Worm (Caenorhabditis elegans) whole organism, L3 larva: Measurements from ENCODE around the gene K02C4.5.

Source experiments
- R02D3.7 ChIP-seq: fragments of 150-350 bp; optimal IDR thresholded peaks from 2 replicates; lab custom pipeline; 2014; ENCODE audit warnings: missing biosample characterization, missing genetic modification characterization
- ZK546.5 ChIP-seq: sonication (generic microtip); optimal IDR thresholded peaks from 2 replicates; lab custom pipeline; 2017; ENCODE audit warnings: missing biosample characterization, missing genetic modification characterization
- aly-2 ChIP-seq: fragments of 150-350 bp; optimal IDR thresholded peaks from 2 replicates; lab custom pipeline; 2014; ENCODE audit warnings: missing biosample characterization, missing genetic modification characterization
- ama-1 ChIP-seq: fragments of 150-350 bp; optimal IDR thresholded peaks from 2 replicates; lab custom pipeline; 2018
- ceh-16 ChIP-seq: sonication (generic microtip); optimal IDR thresholded peaks from 2 replicates; lab custom pipeline; 2017; ENCODE audit warnings: missing biosample characterization, missing genetic modification characterization
- ceh-28 ChIP-seq: fragments of 150-350 bp; optimal IDR thresholded peaks from 2 replicates; lab custom pipeline; 2014; ENCODE audit warnings: missing biosample characterization, missing genetic modification reagents, missing genetic modification characterization
- ceh-82 ChIP-seq: fragments of 150-350 bp; optimal IDR thresholded peaks from 2 replicates; lab custom pipeline; 2014; ENCODE audit warnings: missing biosample characterization, missing genetic modification characterization
- ceh-9 ChIP-seq: sonication (generic microtip); optimal IDR thresholded peaks from 2 replicates; lab custom pipeline; 2018; ENCODE audit warnings: missing biosample characterization, missing genetic modification characterization
- daf-12 ChIP-seq: fragments of 150-350 bp; optimal IDR thresholded peaks from 2 replicates; lab custom pipeline; 2014; ENCODE audit warnings: missing biosample characterization, missing genetic modification reagents, missing genetic modification characterization
- egl-27 ChIP-seq: sonication (generic microtip); optimal IDR thresholded peaks from 4 replicates; lab custom pipeline; 2017; ENCODE audit warnings: missing biosample characterization, missing genetic modification reagents, missing genetic modification characterization
- egl-5 ChIP-seq: fragments of 150-350 bp; optimal IDR thresholded peaks from 2 replicates; lab custom pipeline; 2017; ENCODE audit warnings: missing biosample characterization, missing genetic modification reagents, missing genetic modification characterization, inconsistent platforms
- elt-1 ChIP-seq: fragments of 150-350 bp; optimal IDR thresholded peaks from 2 replicates; lab custom pipeline; 2014; ENCODE audit warnings: missing biosample characterization, missing genetic modification characterization
- elt-2 ChIP-seq: sonication (generic microtip); optimal IDR thresholded peaks from 2 replicates; lab custom pipeline; 2016; ENCODE audit warnings: missing genetic modification reagents, mild to moderate bottlenecking, missing genetic modification characterization, missing compliant biosample characterization
- elt-3 ChIP-seq, 3 experiments: fragments of 150-350 bp in 1 of 3; sonication (generic microtip) in 2 of 3; optimal IDR thresholded peaks; 2 replicates in 2 of 3; 4 replicates in 1 of 3; lab custom pipeline; 2014 to 2017; ENCODE audit warnings: missing biosample characterization in 3 of 3, missing genetic modification characterization in 3 of 3
- fkh-10 ChIP-seq: sonication (generic microtip); optimal IDR thresholded peaks from 2 replicates; lab custom pipeline; 2017; ENCODE audit warnings: missing biosample characterization, missing genetic modification reagents, missing genetic modification characterization
- fkh-2 ChIP-seq: fragments of 150-350 bp; optimal IDR thresholded peaks from 2 replicates; lab custom pipeline; 2014; ENCODE audit warnings: missing biosample characterization, missing genetic modification reagents, missing genetic modification characterization
- fos-1 ChIP-seq: fragments of 150-350 bp; optimal IDR thresholded peaks from 2 replicates; lab custom pipeline; 2014; ENCODE audit warnings: missing biosample characterization, missing genetic modification characterization
- hmg-11 ChIP-seq: sonication (generic microtip); optimal IDR thresholded peaks from 2 replicates; lab custom pipeline; 2016; ENCODE audit warnings: missing genetic modification characterization, missing compliant biosample characterization
- jun-1 ChIP-seq: fragments of 150-350 bp; optimal IDR thresholded peaks from 2 replicates; lab custom pipeline; 2014; ENCODE audit warnings: missing biosample characterization, missing genetic modification reagents, missing genetic modification characterization
- lin-15B ChIP-seq: fragments of 150-350 bp; optimal IDR thresholded peaks from 2 replicates; lab custom pipeline; 2014; ENCODE audit warnings: missing biosample characterization, missing genetic modification characterization
- lin-39 ChIP-seq: fragments of 150-350 bp; optimal IDR thresholded peaks from 2 replicates; lab custom pipeline; 2018; ENCODE audit warnings: missing biosample characterization, missing genetic modification reagents, missing genetic modification characterization
- lsy-12 ChIP-seq: sonication (generic microtip); optimal IDR thresholded peaks from 2 replicates; lab custom pipeline; 2016; ENCODE audit warnings: mild to moderate bottlenecking, missing genetic modification characterization, missing compliant biosample characterization
- mdl-1 ChIP-seq: fragments of 150-350 bp; optimal IDR thresholded peaks from 2 replicates; lab custom pipeline; 2014; ENCODE audit warnings: missing biosample characterization, missing genetic modification characterization
- mml-1 ChIP-seq: fragments of 150-350 bp; sonication (generic microtip); optimal IDR thresholded peaks from 3 replicates; lab custom pipeline; 2014; ENCODE audit warnings: missing biosample characterization, missing genetic modification characterization
- nfya-1 ChIP-seq: sonication (generic microtip); optimal IDR thresholded peaks from 2 replicates; lab custom pipeline; 2017; ENCODE audit warnings: missing genetic modification characterization, mild to moderate bottlenecking, missing compliant biosample characterization, antibody characterized with exemption, moderate library complexity; ENCODE audit not compliant: insufficient read depth
- nhr-11 ChIP-seq: fragments of 150-350 bp; optimal IDR thresholded peaks from 2 replicates; lab custom pipeline; 2014; ENCODE audit warnings: missing biosample characterization, missing genetic modification characterization
- nhr-12 ChIP-seq: fragments of 150-350 bp; optimal IDR thresholded peaks from 2 replicates; lab custom pipeline; 2014; ENCODE audit warnings: missing biosample characterization, missing genetic modification characterization
- nhr-23 ChIP-seq: fragments of 150-350 bp; optimal IDR thresholded peaks from 2 replicates; lab custom pipeline; 2014; ENCODE audit warnings: missing biosample characterization, missing genetic modification reagents, missing genetic modification characterization
- nhr-237 ChIP-seq: fragments of 150-350 bp; optimal IDR thresholded peaks from 2 replicates; lab custom pipeline; 2014; ENCODE audit warnings: missing biosample characterization, missing genetic modification characterization
- nhr-25 ChIP-seq: sonication (generic microtip); optimal IDR thresholded peaks from 2 replicates; lab custom pipeline; 2017; ENCODE audit warnings: missing biosample characterization, missing genetic modification characterization
- nhr-28 ChIP-seq: fragments of 150-350 bp; optimal IDR thresholded peaks from 2 replicates; lab custom pipeline; 2014; ENCODE audit warnings: missing biosample characterization, missing genetic modification characterization
- nhr-43 ChIP-seq: sonication (generic microtip); optimal IDR thresholded peaks from 2 replicates; lab custom pipeline; 2016; ENCODE audit warnings: mild to moderate bottlenecking, missing genetic modification characterization, missing compliant biosample characterization; ENCODE audit not compliant: poor library complexity, severe bottlenecking
- nhr-67 ChIP-seq: fragments of 150-350 bp; optimal IDR thresholded peaks from 2 replicates; lab custom pipeline; 2014; ENCODE audit warnings: missing biosample characterization, missing genetic modification characterization
- nhr-76 ChIP-seq: fragments of 150-350 bp; sonication (generic microtip); optimal IDR thresholded peaks from 5 replicates; lab custom pipeline; 2014; ENCODE audit warnings: missing biosample characterization, missing genetic modification characterization
- nhr-77 ChIP-seq: fragments of 150-350 bp; optimal IDR thresholded peaks from 2 replicates; lab custom pipeline; 2014; ENCODE audit warnings: missing biosample characterization, missing genetic modification characterization
- pha-4 ChIP-seq: fragments of 150-350 bp; optimal IDR thresholded peaks from 2 replicates; lab custom pipeline; 2014; ENCODE audit warnings: missing biosample characterization, missing genetic modification reagents, missing genetic modification characterization
- pqm-1 ChIP-seq: fragments of 150-350 bp; optimal IDR thresholded peaks from 2 replicates; lab custom pipeline; 2017; ENCODE audit warnings: missing biosample characterization, missing genetic modification characterization, inconsistent platforms
- sea-2 ChIP-seq: fragments of 150-350 bp; sonication (generic microtip); optimal IDR thresholded peaks from 4 replicates; lab custom pipeline; 2014; ENCODE audit warnings: missing biosample characterization, missing genetic modification reagents, missing genetic modification characterization
- skn-1 ChIP-seq: fragments of 150-350 bp; optimal IDR thresholded peaks from 2 replicates; lab custom pipeline; 2014; ENCODE audit warnings: missing biosample characterization, missing genetic modification characterization
- snpc-4 ChIP-seq: fragments of 150-350 bp; optimal IDR thresholded peaks from 2 replicates; lab custom pipeline; 2014; ENCODE audit warnings: missing biosample characterization, missing genetic modification characterization
- tbx-2 ChIP-seq: sonication (generic microtip); optimal IDR thresholded peaks from 2 replicates; lab custom pipeline; 2016; ENCODE audit warnings: mild to moderate bottlenecking, missing genetic modification characterization, missing compliant biosample characterization
- unc-39 ChIP-seq: sonication (generic microtip); optimal IDR thresholded peaks from 4 replicates; lab custom pipeline; 2017; ENCODE audit warnings: missing biosample characterization, missing genetic modification characterization
- unc-62 ChIP-seq: fragments of 150-350 bp; sonication (generic microtip); optimal IDR thresholded peaks from 4 replicates; lab custom pipeline; 2014; ENCODE audit warnings: missing biosample characterization, missing genetic modification reagents, missing genetic modification characterization
- zag-1 ChIP-seq: fragments of 150-350 bp; optimal IDR thresholded peaks from 2 replicates; lab custom pipeline; 2014; ENCODE audit warnings: missing biosample characterization, missing genetic modification characterization
- ztf-11 ChIP-seq: fragments of 150-350 bp; optimal IDR thresholded peaks from 2 replicates; lab custom pipeline; 2014; ENCODE audit warnings: missing biosample characterization, missing genetic modification characterization
- ztf-4 ChIP-seq: fragments of 150-350 bp; optimal IDR thresholded peaks from 2 replicates; lab custom pipeline; 2014; ENCODE audit warnings: missing biosample characterization, missing genetic modification characterization

Gene K02C4.5

DNA sequence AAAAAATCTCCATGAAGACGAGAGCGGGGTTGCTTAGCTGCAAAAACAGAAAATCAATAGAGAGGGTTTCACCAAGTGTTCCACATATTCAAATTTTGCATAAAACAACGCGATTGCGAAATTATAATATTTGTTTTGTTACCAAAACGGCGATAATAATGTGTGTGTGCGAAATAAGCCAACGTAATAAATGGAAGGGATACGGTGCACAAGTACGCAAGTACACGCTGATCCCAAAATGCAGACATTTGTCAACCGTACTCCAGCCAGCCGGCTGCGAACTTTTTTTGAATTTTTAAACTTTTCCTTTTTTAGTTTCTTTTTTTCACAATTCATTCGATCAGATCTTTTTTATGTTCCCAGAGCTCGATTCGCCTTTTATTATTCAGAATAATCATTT lies 46.6 kb downstream of the K02C4.5 start, which contains the start of gene ire-1 (continued):
- TF ChIP-seq snpc-4 (peak; percentile 60), ceh-82 (tag; lab: Kevin White, UChicago) (no peak), R02D3.7 (tag; lab: Kevin White, UChicago) (no peak)

DNA sequence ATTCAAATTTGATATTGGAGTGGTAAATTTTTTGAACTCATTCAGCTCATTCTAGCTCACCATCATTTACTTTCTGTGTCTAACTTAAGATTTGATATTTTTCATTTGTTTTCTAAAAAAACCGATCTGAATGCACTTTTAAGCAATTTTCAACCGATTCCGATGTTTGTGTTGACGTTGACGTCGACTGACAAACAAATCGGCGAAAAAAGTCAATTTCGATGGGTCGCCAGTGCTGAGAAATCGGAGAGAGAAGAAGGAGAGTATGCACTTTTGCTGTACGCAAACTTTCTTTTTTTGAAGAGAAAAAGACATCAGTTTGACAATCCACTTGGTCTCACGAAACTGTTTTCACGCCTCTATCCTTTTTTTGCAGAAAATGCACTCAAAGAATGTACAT lies 47.2 kb downstream of the K02C4.5 start:
- TF ChIP-seq nhr-77 (tag; lab: Kevin White, UChicago) (no peak), pha-4 (tag; lab: Kevin White, UChicago) (peak; percentile 54)

DNA sequence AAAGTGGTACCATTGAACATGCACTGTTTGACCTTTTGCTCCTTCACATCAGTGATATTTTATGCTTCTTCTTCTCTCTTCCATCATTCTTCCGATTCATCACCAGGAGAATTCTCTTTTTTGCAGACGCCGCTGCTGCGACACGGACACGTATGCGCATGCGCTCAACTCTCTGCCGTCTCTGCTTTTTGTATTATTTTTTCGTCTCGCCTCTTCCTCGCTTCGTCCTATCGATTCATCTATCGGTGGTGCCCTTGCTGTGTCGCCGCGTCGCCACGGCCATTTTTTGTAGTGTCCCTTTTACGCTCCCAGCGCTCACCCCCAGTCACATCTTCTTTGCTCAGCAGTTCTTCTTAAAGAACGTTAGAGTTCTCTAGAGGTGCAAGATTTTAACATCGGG lies 47.9 kb downstream of the K02C4.5 start:
- TF ChIP-seq ztf-11 (no peak), elt-2 (tag; lab: Kevin White, UChicago) (peak; percentile 31), egl-27 (tag; lab: Kevin White, UChicago) (no peak), fkh-10 (peak; percentile 30), R02D3.7 (tag; lab: Kevin White, UChicago) (no peak), ceh-9 (tag; lab: Kevin White, UChicago) (no peak), zag-1 (no peak), elt-1 (no peak), nhr-12 (tag; lab: Kevin White, UChicago) (no peak), daf-12 (no peak), nfya-1 (tag; lab: Kevin White, UChicago) (peak; percentile 83), sea-2 (GFP tag; lab: Kevin White, UChicago) (no peak), unc-62 (GFP tag; lab: Kevin White, UChicago) (peak; percentile 31), snpc-4 (peak; percentile 63), mdl-1 (peak; percentile 9), lin-39 (peak; percentile 88), lin-15B (peak; percentile 20), hmg-11 (no peak), mml-1 (tag; lab: Kevin White, UChicago) (no peak), fkh-2 (no peak), ZK546.5 (tag; lab: Kevin White, UChicago) (no peak), nhr-67 (no peak), ztf-4 (tag; lab: Kevin White, UChicago) (no peak), aly-2 (no peak), nhr-77 (tag; lab: Kevin White, UChicago) (no peak), lsy-12 (tag; lab: Kevin White, UChicago) (peak; percentile 7), ama-1 (lab: Kevin White, UChicago) (peak; percentile 13), pha-4 (tag; lab: Kevin White, UChicago) (peak; percentile 14), nhr-23 (no peak), unc-39 (tag; lab: Kevin White, UChicago) (no peak), nhr-76 (tag; lab: Kevin White, UChicago) (no peak), tbx-2 (tag; lab: Kevin White, UChicago) (no peak), fos-1 (tag; lab: Kevin White, UChicago) (no peak), ceh-16 (no peak), jun-1 (tag; lab: Kevin White, UChicago) (no peak), elt-3 (tag; optimal IDR thresholded peaks at IDR 0.05; lab: Kevin White, UChicago) (no peak), skn-1 (tag; lab: Kevin White, UChicago) (no peak), nhr-11 (no peak), nhr-28 (no peak), pqm-1 (tag; lab: Kevin White, UChicago) (no peak), ceh-82 (tag; lab: Kevin White, UChicago) (no peak), egl-5 (no peak), nhr-25 (tag; lab: Kevin White, UChicago) (no peak), ceh-28 (tag; lab: Kevin White, UChicago) (peak; percentile 61), nhr-237 (tag; lab: Kevin White, UChicago) (no peak), nhr-43 (tag; lab: Kevin White, UChicago) (no peak)
